Fruit fly (Drosophila melanogaster): ENCODE data around the gene Pfdn6.
A peak's percentile ranks its signal among the peaks of the same experiment; 100 is the strongest.

Pfdn6 gene

DNA sequence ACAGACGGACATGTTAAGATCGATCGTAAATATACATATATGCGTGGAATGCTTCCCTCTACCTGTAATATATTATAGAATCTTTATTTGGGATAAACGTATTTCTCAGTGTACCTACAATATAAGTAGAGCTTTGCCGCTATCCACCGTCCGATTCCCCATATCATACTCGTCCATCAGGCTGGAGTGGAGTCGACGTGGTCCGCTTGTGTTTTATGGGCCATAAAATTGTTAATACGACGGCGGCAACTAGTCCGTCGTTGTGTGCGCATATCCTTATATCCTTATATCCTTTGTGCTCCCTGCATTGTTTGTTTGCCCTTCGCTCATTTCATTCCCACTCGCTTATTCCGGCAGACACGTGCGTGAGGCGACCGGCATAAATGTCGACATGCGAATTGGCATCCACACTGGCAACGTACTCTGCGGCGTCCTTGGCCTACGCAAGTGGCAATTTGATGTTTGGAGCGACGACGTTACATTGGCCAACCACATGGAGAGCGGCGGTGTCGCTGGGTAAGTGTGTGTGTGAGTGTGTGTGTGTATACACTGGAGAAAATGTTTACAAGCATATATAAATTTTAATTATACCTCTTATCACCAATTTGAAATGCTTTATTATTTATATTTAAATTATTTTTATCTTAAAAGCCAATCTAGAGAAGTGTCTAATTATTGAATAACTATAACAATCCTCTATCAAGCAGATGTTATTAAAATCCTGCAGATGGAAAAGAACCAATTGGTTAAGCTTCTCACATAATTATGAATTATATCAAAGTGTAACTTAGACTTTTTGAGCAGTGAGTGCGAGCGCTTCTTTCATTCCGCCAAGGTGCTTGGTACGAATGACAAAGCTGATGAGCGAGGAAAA lies 45.5 kb downstream of the Pfdn6 start:
- peak; percentile 15 for TF ChIP-seq CG14655 (GFP tag; optimal IDR thresholded peaks at IDR 0.05)
- TF ChIP-seq gl (tag; optimal IDR thresholded peaks at IDR 0.05), result no peak
- TF ChIP-seq CG9948 (tag; optimal IDR thresholded peaks at IDR 0.05), result no peak
